ENCODE assay signal across 1 fruit fly cellular context in the genomic region with DNA sequence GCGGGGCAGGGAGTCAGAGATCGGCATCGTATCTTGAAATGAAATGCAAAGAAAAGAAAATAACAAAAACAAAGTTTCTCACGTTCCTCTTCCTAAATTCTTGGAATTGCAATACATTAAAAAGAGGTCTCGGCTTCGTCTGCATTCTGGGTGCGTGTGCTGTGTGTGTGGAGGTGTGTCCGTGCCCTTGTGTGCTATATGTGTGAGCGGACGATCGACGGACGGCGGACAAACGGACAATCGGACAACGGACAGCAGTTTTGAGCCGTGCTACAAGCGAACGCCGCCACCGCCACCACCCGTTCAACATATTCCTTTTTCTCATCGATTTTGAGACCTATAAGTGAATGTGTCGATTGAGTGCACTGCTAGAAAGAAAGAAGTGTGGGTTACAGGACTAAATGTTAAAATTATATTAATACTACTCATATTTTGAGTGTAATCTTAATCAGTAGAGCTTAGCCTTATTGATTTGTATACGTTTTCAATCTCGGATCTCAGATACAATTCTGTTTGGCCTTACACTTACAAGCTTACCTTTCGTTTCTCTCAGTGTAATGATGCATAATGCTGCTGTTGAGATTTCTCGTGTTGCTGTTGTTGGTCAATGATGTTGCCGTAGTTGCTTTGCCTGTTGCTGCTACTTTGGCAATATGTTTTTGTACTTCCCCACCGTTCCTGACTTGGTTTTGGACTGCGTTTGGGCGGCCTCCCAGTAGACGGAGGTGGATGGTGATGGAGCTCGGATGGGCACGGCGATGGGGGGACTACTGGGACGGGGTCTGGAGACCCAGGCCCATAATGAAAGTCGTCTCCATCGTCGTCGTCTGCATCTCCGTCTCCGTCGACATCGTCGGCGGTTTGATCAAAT.
TF ChIP-seq lines count a peak whose summit lies in the region.

No protein-coding gene starts in this region.

TF ChIP-seq in whole organism, embryonic, 481 proteins besides CTCF, POLR2A, EP300 and RAD21 (continued from another document and continues in another):
- TF ChIP-seq CG7372 (GFP tag; IDR thresholded peaks at IDR 0.05; lab: Robert Waterston, UW) (peak; percentile 62), odd (GFP tag; optimal IDR thresholded peaks at IDR 0.05; lab: Kevin White, UChicago) (peak; percentile 54), pan (optimal IDR thresholded peaks at IDR 0.05; lab: Kevin White, UChicago) (no peak), pan (GFP tag; optimal IDR thresholded peaks at IDR 0.05 in 1 of 2, IDR thresholded peaks at IDR 0.05 in 1 of 2) (peak in 1 of 2 experiments; percentile 49), CG8290 (GFP tag; optimal IDR thresholded peaks at IDR 0.05; lab: Kevin White, UChicago) (peak; percentile 82), CG8290 (tag; optimal IDR thresholded peaks at IDR 0.05; lab: Kevin White, UChicago) (peak; percentile 37 to 80), Fer2 (tag; optimal IDR thresholded peaks at IDR 0.05; lab: Kevin White, UChicago) (no peak), CG13775 (GFP tag; optimal IDR thresholded peaks at IDR 0.05; lab: Kevin White, UChicago) (peak; percentile 86), HLHmδ (GFP tag; optimal IDR thresholded peaks at IDR 0.05; lab: Kevin White, UChicago) (peak; percentile 79), fd96Cb (tag; optimal IDR thresholded peaks at IDR 0.05; lab: Kevin White, UChicago) (peak; percentile 83), pnt (GFP tag; optimal IDR thresholded peaks at IDR 0.05; lab: Kevin White, UChicago) (peak; percentile 81), Nf-YA (GFP tag; IDR thresholded peaks at IDR 0.05; lab: Robert Waterston, UW) (no peak), gt (GFP tag; IDR thresholded peaks at IDR 0.05; lab: Robert Waterston, UW) (peak; percentile 80), zfh2 (GFP tag; optimal IDR thresholded peaks at IDR 0.05; lab: Kevin White, UChicago) (no peak), CG2202 (tag; optimal IDR thresholded peaks at IDR 0.05; lab: Kevin White, UChicago) (peak; percentile 93), CG14710 (tag; optimal IDR thresholded peaks at IDR 0.05; lab: Kevin White, UChicago) (peak; percentile 94), aop (GFP tag; IDR thresholded peaks at IDR 0.05; lab: Robert Waterston, UW) (peak; percentile 25; the same call in 1 of the 2 replicates), slbo (GFP tag; IDR thresholded peaks at IDR 0.05; lab: Robert Waterston, UW) (no peak), CG18764 (GFP tag; optimal IDR thresholded peaks at IDR 0.05; lab: Kevin White, UChicago) (peak; percentile 62), jing (GFP tag; optimal IDR thresholded peaks at IDR 0.05; lab: Kevin White, UChicago) (peak; percentile 57), CG6654 (GFP tag; optimal IDR thresholded peaks at IDR 0.05; lab: Kevin White, UChicago) (peak; percentile 53), mirr (GFP tag; optimal IDR thresholded peaks at IDR 0.05; lab: Kevin White, UChicago) (no peak), Taf1 (GFP tag; IDR thresholded peaks at IDR 0.05; lab: Robert Waterston, UW) (no peak), Lpt (GFP tag; optimal IDR thresholded peaks at IDR 0.05; lab: Kevin White, UChicago) (no peak), chn (GFP tag; optimal IDR thresholded peaks at IDR 0.05; lab: Kevin White, UChicago) (peak; percentile 85), Hr39 (optimal IDR thresholded peaks at IDR 0.05; lab: Kevin White, UChicago) (no peak), CG10267 (tag; optimal IDR thresholded peaks at IDR 0.05; lab: Kevin White, UChicago) (peak; percentile 89), gro (GFP tag; optimal IDR thresholded peaks at IDR 0.05; lab: Kevin White, UChicago) (no peak), CG14667 (GFP tag; IDR thresholded peaks at IDR 0.05; lab: Robert Waterston, UW) (peak; percentile 45; the same call in 1 of the 2 replicates), oc (tag; optimal IDR thresholded peaks at IDR 0.05; lab: Kevin White, UChicago) (peak; percentile 80), CG14014 (GFP tag; IDR thresholded peaks at IDR 0.05; lab: Robert Waterston, UW) (no peak), CG5245 (GFP tag; optimal IDR thresholded peaks at IDR 0.05; lab: Kevin White, UChicago) (peak; percentile 73), sim (GFP tag; IDR thresholded peaks at IDR 0.05; lab: Robert Waterston, UW) (no peak), D (optimal IDR thresholded peaks at IDR 0.05; lab: Kevin White, UChicago) (no peak), D (GFP tag; optimal IDR thresholded peaks at IDR 0.05; lab: Kevin White, UChicago) (peak; percentile 90), CG3407 (GFP tag; optimal IDR thresholded peaks at IDR 0.05; lab: Kevin White, UChicago) (peak; percentile 63), Rfx (GFP tag; IDR thresholded peaks at IDR 0.05; lab: Robert Waterston, UW) (no peak), CG18011 (GFP tag; optimal IDR thresholded peaks at IDR 0.05; lab: Kevin White, UChicago) (no peak), NC2β (GFP tag; optimal IDR thresholded peaks at IDR 0.05; lab: Kevin White, UChicago) (peak; percentile 76), Opbp (GFP tag; IDR thresholded peaks at IDR 0.05; lab: Robert Waterston, UW; ENCODE audit: partially characterized antibody) (no peak), ap (GFP tag; IDR thresholded peaks at IDR 0.05; lab: Robert Waterston, UW) (no peak), gsb-n (tag; optimal IDR thresholded peaks at IDR 0.05; lab: Kevin White, UChicago) (peak; percentile 89), esg (GFP tag; conservative IDR thresholded peaks at IDR 0.05; lab: Robert Waterston, UW) (peak; percentile 65), Bdp1 (GFP tag; optimal IDR thresholded peaks at IDR 0.05; lab: Kevin White, UChicago) (peak; percentile 62), bowl (GFP tag; IDR thresholded peaks at IDR 0.05; lab: Robert Waterston, UW) (no peak), HmgZ (tag; optimal IDR thresholded peaks at IDR 0.05; lab: Kevin White, UChicago) (peak; percentile 10), CG16779 (GFP tag; IDR thresholded peaks at IDR 0.05; lab: Robert Waterston, UW) (no peak), dati (GFP tag; IDR thresholded peaks at IDR 0.05; lab: Robert Waterston, UW) (peak; percentile 15; the same call in 1 of the 2 replicates), tx (GFP tag; optimal IDR thresholded peaks at IDR 0.05; lab: Kevin White, UChicago) (peak; percentile 21), CG10209 (GFP tag; optimal IDR thresholded peaks at IDR 0.05; lab: Kevin White, UChicago) (peak; percentile 83), Xbp1 (GFP tag; optimal IDR thresholded peaks at IDR 0.05; lab: Kevin White, UChicago) (peak; percentile 72), sisA (GFP tag; IDR thresholded peaks at IDR 0.05; lab: Robert Waterston, UW) (peak; percentile 56), nerfin-1 (tag; optimal IDR thresholded peaks at IDR 0.05; lab: Kevin White, UChicago) (peak; percentile 80), Nf-YB (GFP tag; optimal IDR thresholded peaks at IDR 0.05; lab: Kevin White, UChicago) (peak; percentile 69), CG6765 (GFP tag; optimal IDR thresholded peaks at IDR 0.05; lab: Kevin White, UChicago) (no peak), E2f2 (GFP tag; IDR thresholded peaks at IDR 0.05; lab: Robert Waterston, UW) (peak; percentile 34; the same call in 1 of the 2 replicates), Ets97D (GFP tag; optimal IDR thresholded peaks at IDR 0.05; lab: Kevin White, UChicago) (peak; percentile 13), CG17361 (GFP tag; IDR thresholded peaks at IDR 0.05; lab: Robert Waterston, UW) (peak; percentile 87), cwo (GFP tag; optimal IDR thresholded peaks at IDR 0.05; lab: Kevin White, UChicago) (no peak), MESR4 (GFP tag; optimal IDR thresholded peaks at IDR 0.05; lab: Kevin White, UChicago) (peak; percentile 10), chinmo (GFP tag; IDR thresholded peaks at IDR 0.05; lab: Robert Waterston, UW; ENCODE audit: partially characterized antibody) (no peak), CG10366 (GFP tag; IDR thresholded peaks at IDR 0.05; lab: Robert Waterston, UW) (peak; percentile 42; the same call in 1 of the 2 replicates), dysf (GFP tag; IDR thresholded peaks at IDR 0.05; lab: Robert Waterston, UW) (peak; percentile 52; the same call in 1 of the 3 replicates), dan (GFP tag; IDR thresholded peaks at IDR 0.05; lab: Robert Waterston, UW) (peak; percentile 83), CG6254 (GFP tag; optimal IDR thresholded peaks at IDR 0.05; lab: Kevin White, UChicago) (peak; percentile 79), CG30431 (GFP tag; optimal IDR thresholded peaks at IDR 0.05; lab: Kevin White, UChicago) (peak; percentile 85), Camta (GFP tag; optimal IDR thresholded peaks at IDR 0.05; lab: Kevin White, UChicago) (peak; percentile 54), peb (GFP tag; IDR thresholded peaks at IDR 0.05; lab: Robert Waterston, UW) (peak; percentile 62), CG9215 (GFP tag; IDR thresholded peaks at IDR 0.05; lab: Robert Waterston, UW) (no peak; the same call in 1 of the 2 replicates), CG8924 (tag; optimal IDR thresholded peaks at IDR 0.05; lab: Kevin White, UChicago) (peak; percentile 92), kah (GFP tag; optimal IDR thresholded peaks at IDR 0.05; lab: Kevin White, UChicago) (peak; percentile 13), Deaf1 (tag; optimal IDR thresholded peaks at IDR 0.05; lab: Kevin White, UChicago) (peak; percentile 27), crol (GFP tag; IDR thresholded peaks at IDR 0.05; lab: Robert Waterston, UW) (peak; percentile 73; the same call in 1 of the 2 replicates), tap (tag; optimal IDR thresholded peaks at IDR 0.05; lab: Kevin White, UChicago) (peak; percentile 65), CG12236 (GFP tag; optimal IDR thresholded peaks at IDR 0.05; lab: Kevin White, UChicago) (peak; percentile 79), CG42726 (GFP tag; IDR thresholded peaks at IDR 0.05; lab: Robert Waterston, UW; ENCODE audit: partially characterized antibody) (no peak), CG18599 (GFP tag; optimal IDR thresholded peaks at IDR 0.05; lab: Kevin White, UChicago) (peak; percentile 7), CG7271 (tag; optimal IDR thresholded peaks at IDR 0.05; lab: Kevin White, UChicago) (peak; percentile 83), amos (GFP tag; IDR thresholded peaks at IDR 0.05; lab: Robert Waterston, UW; ENCODE audit: partially characterized antibody) (no peak), sug (tag; optimal IDR thresholded peaks at IDR 0.05; lab: Kevin White, UChicago) (no peak), CG10431 (GFP tag; optimal IDR thresholded peaks at IDR 0.05; lab: Kevin White, UChicago) (peak; percentile 49), seq (GFP tag; IDR thresholded peaks at IDR 0.05; lab: Robert Waterston, UW) (no peak), fu2 (GFP tag; optimal IDR thresholded peaks at IDR 0.05; lab: Kevin White, UChicago) (peak; percentile 6), Aef1 (GFP tag; IDR thresholded peaks at IDR 0.05; lab: Robert Waterston, UW) (no peak), E2f1 (GFP tag; IDR thresholded peaks at IDR 0.05; lab: Robert Waterston, UW) (peak; percentile 50; the same call in 1 of the 2 replicates), HLH54F (GFP tag; optimal IDR thresholded peaks at IDR 0.05; lab: Kevin White, UChicago) (no peak), vnd (GFP tag; IDR thresholded peaks at IDR 0.05; lab: Robert Waterston, UW; ENCODE audit: partially characterized antibody) (no peak), ssp (GFP tag; IDR thresholded peaks at IDR 0.05; lab: Robert Waterston, UW) (peak; percentile 42), Bteb2 (GFP tag; optimal IDR thresholded peaks at IDR 0.05; lab: Kevin White, UChicago) (no peak), CG12104 (GFP tag; optimal IDR thresholded peaks at IDR 0.05; lab: Kevin White, UChicago) (peak; percentile 54), CG14860 (GFP tag; IDR thresholded peaks at IDR 0.05; lab: Robert Waterston, UW; ENCODE audit: partially characterized antibody) (no peak), HLH3B (GFP tag; IDR thresholded peaks at IDR 0.05; lab: Robert Waterston, UW) (peak; percentile 53), CoRest (tag; optimal IDR thresholded peaks at IDR 0.05; lab: Kevin White, UChicago) (peak; percentile 83), CG12769 (tag; optimal IDR thresholded peaks at IDR 0.05; lab: Kevin White, UChicago) (peak; percentile 21), CG6791 (GFP tag; IDR thresholded peaks at IDR 0.05; lab: Robert Waterston, UW; ENCODE audit: partially characterized antibody) (no peak), dm (GFP tag; optimal IDR thresholded peaks at IDR 0.05; lab: Kevin White, UChicago) (peak; percentile 10), GATAe (GFP tag; conservative IDR thresholded peaks at IDR 0.05; lab: Robert Waterston, UW) (no peak), unpg (GFP tag; optimal IDR thresholded peaks at IDR 0.05; lab: Kevin White, UChicago) (peak; percentile 87), Nf-YC (tag; optimal IDR thresholded peaks at IDR 0.05; lab: Kevin White, UChicago) (no peak), gcm2 (GFP tag; optimal IDR thresholded peaks at IDR 0.05; lab: Kevin White, UChicago) (peak; percentile 54), Doc3 (GFP tag; IDR thresholded peaks at IDR 0.05; lab: Robert Waterston, UW; ENCODE audit: partially characterized antibody) (no peak), Ravus (GFP tag; IDR thresholded peaks at IDR 0.05; lab: Robert Waterston, UW) (no peak), CG8281 (tag; optimal IDR thresholded peaks at IDR 0.05; lab: Kevin White, UChicago) (peak; percentile 46), row (GFP tag; IDR thresholded peaks at IDR 0.05; lab: Robert Waterston, UW) (peak; percentile 85), H15 (GFP tag; IDR thresholded peaks at IDR 0.05; lab: Robert Waterston, UW) (peak; percentile 62; the same call in 2 of the 3 replicates), tna (GFP tag; IDR thresholded peaks at IDR 0.05; lab: Robert Waterston, UW; ENCODE audit: partially characterized antibody) (no peak), Sox100B (GFP tag; optimal IDR thresholded peaks at IDR 0.05; lab: Kevin White, UChicago) (peak; percentile 57), CG4328 (GFP tag; optimal IDR thresholded peaks at IDR 0.05; lab: Kevin White, UChicago) (peak; percentile 26), CG8478 (optimal IDR thresholded peaks at IDR 0.05; lab: Kevin White, UChicago) (no peak), CG12155 (GFP tag; optimal IDR thresholded peaks at IDR 0.05; lab: Kevin White, UChicago) (peak; percentile 69), ab (GFP tag; optimal IDR thresholded peaks at IDR 0.05; lab: Kevin White, UChicago) (peak; percentile 65), fru (optimal IDR thresholded peaks at IDR 0.05; lab: Kevin White, UChicago) (no peak), CG7928 (GFP tag; optimal IDR thresholded peaks at IDR 0.05; lab: Kevin White, UChicago) (no peak), lov (optimal IDR thresholded peaks at IDR 0.05; lab: Kevin White, UChicago) (no peak), lov (GFP tag; IDR thresholded peaks at IDR 0.05; lab: Robert Waterston, UW) (peak; percentile 93), Hr78 (GFP tag; optimal IDR thresholded peaks at IDR 0.05; lab: Kevin White, UChicago) (no peak), CG3163 (GFP tag; optimal IDR thresholded peaks at IDR 0.05; lab: Kevin White, UChicago) (no peak), ftz-f1 (GFP tag; optimal IDR thresholded peaks at IDR 0.05; lab: Kevin White, UChicago) (no peak), CG13123 (GFP tag; optimal IDR thresholded peaks at IDR 0.05; lab: Kevin White, UChicago) (peak; percentile 63), Dll (GFP tag; IDR thresholded peaks at IDR 0.05; lab: Robert Waterston, UW; ENCODE audit: partially characterized antibody) (no peak)
